Fruit fly (Drosophila melanogaster) whole organism, pupa: Measurements from ENCODE around the gene GstD9.

Source experiments
- CG13204 ChIP-seq: fragments of 200-800 bp; sonication (Bioruptor generic); optimal IDR thresholded peaks from 2 replicates; lab custom pipeline; 2018; ENCODE audit warnings: missing biosample characterization, mild to moderate bottlenecking, missing genetic modification characterization, moderate library complexity
- fd96Ca ChIP-seq: fragments of 200-800 bp; sonication (Bioruptor generic); IDR thresholded peaks from 3 replicates; pipeline ENCODE4 v1.3.6; 2022; ENCODE audit warnings: missing biosample characterization, missing genetic modification characterization

DNA sequence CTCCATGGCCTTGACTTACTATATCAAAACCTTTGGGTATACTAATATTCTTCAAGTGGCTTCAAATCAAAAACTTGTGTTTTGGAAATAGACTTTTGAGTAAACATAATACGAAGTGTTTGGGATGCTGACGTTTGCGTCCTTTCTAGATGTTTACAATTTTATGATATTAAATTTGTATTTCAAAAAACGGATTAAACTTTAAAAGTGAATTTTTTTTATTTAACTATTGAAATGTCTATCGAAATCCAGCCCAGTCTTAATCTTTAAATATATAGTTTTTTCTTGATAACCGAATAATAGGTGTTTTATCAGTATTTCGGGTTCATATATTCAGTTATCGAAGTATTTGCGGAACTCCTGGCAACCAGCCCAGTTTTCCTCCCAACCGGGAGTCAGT, 2.8 kb downstream of the GstD9 start, which contains the start of gene Tim17a1:
- TF ChIP-seq CG13204 (GFP tag; lab: Kevin White, UChicago) (no peak), fd96Ca (GFP tag; lab: Robert Waterston, UW) (no peak)
